Fruit fly (Drosophila melanogaster) whole organism, embryonic: Measurements from ENCODE around the gene CG9107.

ENCODE experiments used
- Blimp-1 ChIP-seq: fragments of 200-800 bp; sonication (Bioruptor generic); optimal IDR thresholded peaks from 3 replicates; lab custom pipeline; 2018; ENCODE audit warnings: missing biosample characterization, missing genetic modification characterization, mild to moderate bottlenecking, moderate library complexity, missing genetic modification reagents
- CG10274 ChIP-seq: fragments of 200-800 bp; sonication (Bioruptor generic); optimal IDR thresholded peaks from 3 replicates; lab custom pipeline; 2017; ENCODE audit warnings: missing biosample characterization, mild to moderate bottlenecking, missing genetic modification characterization
- CG10366 ChIP-seq: fragments of 200-800 bp; sonication (Bioruptor generic); IDR thresholded peaks from 2 replicates; pipeline ENCODE4 v1.3.6; 2022; ENCODE audit warnings: missing biosample characterization, missing genetic modification characterization
- CG12942 ChIP-seq: fragments of 200-800 bp; sonication (Bioruptor generic); optimal IDR thresholded peaks from 3 replicates; lab custom pipeline; 2016; ENCODE audit warnings: missing biosample characterization, missing genetic modification characterization
- CG13123 ChIP-seq: fragments of 200-800 bp; sonication (Bioruptor generic); optimal IDR thresholded peaks from 2 replicates; lab custom pipeline; 2016; ENCODE audit warnings: missing biosample characterization, missing genetic modification characterization
- CG14965 ChIP-seq: fragments of 200-800 bp; sonication (Bioruptor generic); optimal IDR thresholded peaks from 2 replicates; lab custom pipeline; 2016; ENCODE audit warnings: missing biosample characterization, missing genetic modification characterization, borderline replicate concordance
- CG17568 ChIP-seq: fragments of 200-800 bp; sonication (Bioruptor generic); optimal IDR thresholded peaks from 2 replicates; lab custom pipeline; 2018; ENCODE audit warnings: missing biosample characterization, mild to moderate bottlenecking, missing genetic modification characterization, moderate library complexity
- CG1832 ChIP-seq: fragments of 200-800 bp; sonication (Bioruptor generic); optimal IDR thresholded peaks from 2 replicates; lab custom pipeline; 2017; ENCODE audit warnings: missing biosample characterization, mild to moderate bottlenecking, missing genetic modification characterization, inconsistent platforms
- CG18476 ChIP-seq: fragments of 200-800 bp; sonication (Bioruptor generic); optimal IDR thresholded peaks from 2 replicates; lab custom pipeline; 2016; ENCODE audit warnings: missing biosample characterization, mild to moderate bottlenecking, missing genetic modification characterization
- CG2129 ChIP-seq: fragments of 200-800 bp; sonication (Bioruptor generic); IDR thresholded peaks from 2 replicates; pipeline ENCODE4 v1.3.6; 2022; ENCODE audit warnings: missing biosample characterization, missing genetic modification characterization; ENCODE audit not compliant: partially characterized antibody
- CG2202 ChIP-seq: fragments of 200-800 bp; sonication (Bioruptor generic); optimal IDR thresholded peaks from 2 replicates; lab custom pipeline; 2018; ENCODE audit warnings: missing biosample characterization, mild to moderate bottlenecking, missing genetic modification characterization
- CG31388 ChIP-seq: fragments of 200-800 bp; sonication (Bioruptor generic); optimal IDR thresholded peaks from 2 replicates; lab custom pipeline; 2016; ENCODE audit warnings: missing biosample characterization, missing genetic modification characterization
- CG32767 ChIP-seq: fragments of 200-800 bp; sonication (Bioruptor generic); IDR thresholded peaks from 2 replicates; pipeline ENCODE4 v1.3.6; 2022; ENCODE audit warnings: missing biosample characterization, missing genetic modification characterization
- CG32772 ChIP-seq: fragments of 200-800 bp; sonication (Bioruptor generic); IDR thresholded peaks from 2 replicates; pipeline ENCODE4 v1.3.6; 2022; ENCODE audit warnings: missing biosample characterization, missing genetic modification characterization
- CG3726 ChIP-seq: fragments of 200-800 bp; sonication (Bioruptor generic); IDR thresholded peaks from 3 replicates; pipeline ENCODE4, ENCODE4 v1.3.6; 2022; ENCODE audit warnings: missing biosample characterization, missing genetic modification characterization
- CG5953 ChIP-seq: fragments of 200-800 bp; sonication (Bioruptor generic); IDR thresholded peaks from 2 replicates; pipeline ENCODE4 v1.3.6; 2022; ENCODE audit warnings: missing biosample characterization, missing genetic modification characterization
- CG6175 ChIP-seq: fragments of 200-800 bp; sonication (Bioruptor generic); IDR thresholded peaks from 3 replicates; pipeline ENCODE4 v1.3.6; 2022; ENCODE audit warnings: missing biosample characterization, missing genetic modification characterization
- CG6854 ChIP-seq: fragments of 200-800 bp; sonication (Bioruptor generic); optimal IDR thresholded peaks from 3 replicates; lab custom pipeline; 2017; ENCODE audit warnings: missing biosample characterization, mild to moderate bottlenecking, missing genetic modification characterization
- CG7839 ChIP-seq: fragments of 200-800 bp; sonication (Bioruptor generic); optimal IDR thresholded peaks from 3 replicates; lab custom pipeline; 2018; ENCODE audit warnings: missing biosample characterization, mild to moderate bottlenecking, missing genetic modification characterization, moderate library complexity
- CG8388 ChIP-seq: fragments of 200-800 bp; sonication (Bioruptor generic); optimal IDR thresholded peaks from 2 replicates; lab custom pipeline; 2019; ENCODE audit warnings: missing biosample characterization, mild to moderate bottlenecking, missing genetic modification characterization, moderate library complexity
- Deaf1 ChIP-seq: fragments of 200-800 bp; optimal IDR thresholded peaks from 3 replicates; lab custom pipeline; 2019; ENCODE audit warnings: missing biosample characterization, mild to moderate bottlenecking, missing genetic modification characterization, moderate library complexity
- Gug ChIP-seq: fragments of 200-800 bp; sonication (Bioruptor generic); IDR thresholded peaks from 4 replicates; pipeline ENCODE4 v1.3.6; 2022; ENCODE audit warnings: missing biosample characterization, missing genetic modification characterization
- Jarid2 ChIP-seq: fragments of 200-800 bp; sonication (Bioruptor generic); optimal IDR thresholded peaks from 3 replicates; lab custom pipeline; 2017; ENCODE audit warnings: mild to moderate bottlenecking, missing biosample characterization, missing genetic modification reagents, missing genetic modification characterization
- Lim3 ChIP-seq: fragments of 200-800 bp; sonication (Bioruptor generic); IDR thresholded peaks from 2 replicates; pipeline ENCODE4 v1.3.6; 2022; ENCODE audit warnings: missing biosample characterization, missing genetic modification characterization
- MTF-1 ChIP-seq: fragments of 200-800 bp; sonication (Bioruptor generic); optimal IDR thresholded peaks from 2 replicates; lab custom pipeline; 2018; ENCODE audit warnings: missing biosample characterization, mild to moderate bottlenecking, missing genetic modification characterization, borderline replicate concordance
- NC2α ChIP-seq: fragments of 200-800 bp; sonication (Bioruptor generic); optimal IDR thresholded peaks from 2 replicates; lab custom pipeline; 2016; ENCODE audit warnings: missing biosample characterization, missing genetic modification characterization
- Nf-YC ChIP-seq: fragments of 200-800 bp; optimal IDR thresholded peaks from 3 replicates; lab custom pipeline; 2019; ENCODE audit warnings: missing biosample characterization, mild to moderate bottlenecking, missing genetic modification characterization, moderate library complexity
- Pdp1 ChIP-seq, 2 experiments: fragments of 200-800 bp; sonication (Bioruptor generic); optimal IDR thresholded peaks; 3 replicates each; lab custom pipeline; 2016; ENCODE audit warnings: missing biosample characterization in 2 of 2, missing genetic modification characterization in 2 of 2, mild to moderate bottlenecking in 1 of 2, moderate library complexity in 1 of 2
- Ptx1 ChIP-seq: fragments of 200-800 bp; sonication (Bioruptor generic); IDR thresholded peaks from 2 replicates; pipeline ENCODE4 v1.3.6; 2022; ENCODE audit warnings: missing biosample characterization, missing genetic modification characterization
- Scr ChIP-seq: fragments of 200-800 bp; sonication (Bioruptor generic); IDR thresholded peaks from 2 replicates; pipeline ENCODE4 v1.3.6; 2022; ENCODE audit warnings: missing biosample characterization, missing genetic modification characterization; ENCODE audit not compliant: partially characterized antibody
- al ChIP-seq: fragments of 200-800 bp; sonication (Bioruptor generic); IDR thresholded peaks from 2 replicates; pipeline ENCODE4 v1.3.6; 2022; ENCODE audit warnings: missing biosample characterization, missing genetic modification characterization
- ash1 ChIP-seq: fragments of 200-800 bp; sonication (Bioruptor generic); optimal IDR thresholded peaks from 2 replicates; lab custom pipeline; 2018; ENCODE audit warnings: missing biosample characterization, mild to moderate bottlenecking, missing genetic modification characterization
- ato ChIP-seq: fragments of 200-800 bp; sonication (Bioruptor generic); IDR thresholded peaks from 2 replicates; pipeline ENCODE4 v1.3.6; 2022; ENCODE audit warnings: missing biosample characterization, missing genetic modification characterization; ENCODE audit not compliant: partially characterized antibody
- chif ChIP-seq, 2 experiments: fragments of 200-800 bp; sonication (Bioruptor generic); optimal IDR thresholded peaks; 3 replicates each; lab custom pipeline; 2016; ENCODE audit warnings: missing biosample characterization in 2 of 2, missing genetic modification characterization in 2 of 2
- crc ChIP-seq: fragments of 200-800 bp; sonication (Bioruptor generic); optimal IDR thresholded peaks from 2 replicates; lab custom pipeline; 2016; ENCODE audit warnings: missing biosample characterization, missing genetic modification characterization
- dpn ChIP-seq, 2 experiments: fragments of 200-800 bp; sonication (Bioruptor generic); optimal IDR thresholded peaks; 3 replicates each; lab custom pipeline; 2016; ENCODE audit warnings: missing biosample characterization in 2 of 2, missing genetic modification characterization in 2 of 2
- gem ChIP-seq: fragments of 200-800 bp; sonication (Bioruptor generic); optimal IDR thresholded peaks from 2 replicates; lab custom pipeline; 2019; ENCODE audit warnings: missing biosample characterization, mild to moderate bottlenecking, missing genetic modification characterization, moderate library complexity
- gfzf ChIP-seq: fragments of 200-800 bp; sonication (Bioruptor generic); optimal IDR thresholded peaks from 2 replicates; lab custom pipeline; 2016; ENCODE audit warnings: missing biosample characterization, mild to moderate bottlenecking, missing genetic modification characterization, moderate library complexity
- grn ChIP-seq: fragments of 200-800 bp; sonication (Bioruptor generic); optimal IDR thresholded peaks from 3 replicates; lab custom pipeline; 2017; ENCODE audit warnings: missing biosample characterization, missing genetic modification characterization
- jing ChIP-seq: fragments of 200-800 bp; sonication (Bioruptor generic); optimal IDR thresholded peaks from 2 replicates; lab custom pipeline; 2018; ENCODE audit warnings: missing biosample characterization, mild to moderate bottlenecking, missing genetic modification characterization
- pnt ChIP-seq: fragments of 200-800 bp; sonication (Bioruptor generic); optimal IDR thresholded peaks from 3 replicates; lab custom pipeline; 2016; ENCODE audit warnings: missing biosample characterization, missing genetic modification characterization
- schlank ChIP-seq: fragments of 200-800 bp; sonication (Bioruptor generic); optimal IDR thresholded peaks from 2 replicates; lab custom pipeline; 2018; ENCODE audit warnings: missing biosample characterization, mild to moderate bottlenecking, missing genetic modification characterization
- slbo ChIP-seq: fragments of 200-800 bp; sonication (Bioruptor generic); IDR thresholded peaks from 2 replicates; pipeline ENCODE4 v1.3.6; 2022; ENCODE audit warnings: missing biosample characterization, missing genetic modification characterization
- tin ChIP-seq: fragments of 200-800 bp; sonication (Bioruptor generic); optimal IDR thresholded peaks from 3 replicates; lab custom pipeline; 2016; ENCODE audit warnings: missing biosample characterization, missing genetic modification characterization
- trh ChIP-seq: fragments of 200-800 bp; sonication (Bioruptor generic); optimal IDR thresholded peaks from 2 replicates; lab custom pipeline; 2016; ENCODE audit warnings: missing biosample characterization, missing genetic modification characterization
- tx ChIP-seq: fragments of 200-800 bp; sonication (Bioruptor generic); optimal IDR thresholded peaks from 2 replicates; lab custom pipeline; 2016; ENCODE audit warnings: missing biosample characterization, missing genetic modification characterization
- unc-4 ChIP-seq: fragments of 200-800 bp; sonication (Bioruptor generic); IDR thresholded peaks from 2 replicates; pipeline ENCODE4 v1.3.6; 2022; ENCODE audit warnings: missing biosample characterization, missing genetic modification characterization; ENCODE audit not compliant: partially characterized antibody
- vvl ChIP-seq: fragments of 200-800 bp; sonication (Bioruptor generic); IDR thresholded peaks from 2 replicates; pipeline ENCODE4 v1.3.6; 2022; ENCODE audit warnings: missing biosample characterization, missing genetic modification characterization
- z ChIP-seq: fragments of 200-800 bp; sonication (Bioruptor generic); IDR thresholded peaks from 3 replicates; pipeline ENCODE4 v1.3.6; 2022; ENCODE audit warnings: missing biosample characterization, missing genetic modification characterization
- zf30C ChIP-seq: fragments of 200-800 bp; sonication (Bioruptor generic); optimal IDR thresholded peaks from 3 replicates; lab custom pipeline; 2018; ENCODE audit warnings: missing biosample characterization, mild to moderate bottlenecking, missing genetic modification characterization

CG9107 gene

DNA sequence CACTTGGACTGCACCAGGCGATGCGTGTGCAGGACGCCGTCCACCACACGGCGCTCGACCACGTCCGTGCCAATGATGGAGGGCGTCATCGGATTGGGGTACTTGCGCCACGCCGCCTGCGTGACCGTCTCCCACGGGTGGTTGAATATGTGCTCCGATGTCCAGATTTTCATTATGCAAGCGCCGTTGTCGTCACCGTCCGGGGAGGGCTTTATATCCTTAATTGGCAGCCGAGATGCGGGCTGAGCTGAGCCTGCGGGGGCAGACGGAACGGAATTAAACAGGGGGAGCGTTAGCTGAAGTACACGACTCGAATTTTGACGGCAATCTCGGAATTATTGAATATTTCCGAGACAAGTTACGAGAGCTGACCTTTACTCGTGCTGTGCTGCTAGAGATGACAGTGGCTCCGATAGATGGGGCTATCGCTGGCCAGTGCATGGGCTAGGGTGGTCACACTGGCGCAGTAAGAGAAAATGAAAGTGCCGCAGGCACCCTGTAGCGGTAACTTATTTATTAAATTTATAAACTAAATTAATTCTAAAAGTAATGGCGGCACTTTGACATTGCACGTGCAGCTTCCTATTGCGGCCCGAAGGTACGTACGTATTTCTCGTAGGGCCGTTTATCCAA lies 23.3 kb upstream of the CG9107 start, which contains the start of gene IPIP (continued):
- TF ChIP-seq CG31388 (GFP tag; lab: Kevin White, UChicago) (no peak), MTF-1 (GFP tag; lab: Kevin White, UChicago) (peak; percentile 29), zf30C (GFP tag; lab: Kevin White, UChicago) (no peak), CG6854 (no peak), chif (GFP tag; optimal IDR thresholded peaks at IDR 0.05; lab: Kevin White, UChicago) (peak in 1 of 2 experiments; percentile 24), al (GFP tag; lab: Robert Waterston, UW) (0 out of 2 replicates have a peak, but pooled peaks have one; percentile 8), Nf-YC (tag; lab: Kevin White, UChicago) (peak; percentile 27), CG2202 (tag; lab: Kevin White, UChicago) (no peak), CG1832 (GFP tag; lab: Kevin White, UChicago) (no peak), CG10366 (no peak), gfzf (GFP tag; lab: Kevin White, UChicago) (peak; percentile 29), pnt (GFP tag; lab: Kevin White, UChicago) (no peak), grn (GFP tag; lab: Kevin White, UChicago) (no peak), gem (tag; lab: Kevin White, UChicago) (no peak), CG2129 (GFP tag; lab: Robert Waterston, UW) (peak; percentile 41), CG10274 (no peak), tin (GFP tag; lab: Kevin White, UChicago) (no peak), CG14965 (no peak), Scr (GFP tag; lab: Robert Waterston, UW) (peak; percentile 79), CG32767 (GFP tag; lab: Robert Waterston, UW) (no peak), jing (no peak), CG6175 (GFP tag; lab: Robert Waterston, UW) (0 out of 3 replicates have a peak, but pooled peaks have one; percentile 20), Lim3 (no peak), schlank (no peak), CG12942 (GFP tag; lab: Kevin White, UChicago) (no peak), z (no peak), vvl (GFP tag; lab: Robert Waterston, UW) (peak; percentile 67), tx (no peak), CG7839 (tag; lab: Kevin White, UChicago) (no peak), Jarid2 (GFP tag; lab: Kevin White, UChicago) (no peak), CG13123 (no peak), CG18476 (no peak), slbo (GFP tag; lab: Robert Waterston, UW) (peak; percentile 66), Deaf1 (tag; lab: Kevin White, UChicago) (peak; percentile 68), Blimp-1 (peak; percentile 19), CG17568 (GFP tag; lab: Kevin White, UChicago) (no peak), crc (GFP tag; lab: Kevin White, UChicago) (no peak), dpn (GFP tag; optimal IDR thresholded peaks at IDR 0.05; lab: Kevin White, UChicago) (peak; percentile 7 to 29), CG32772 (GFP tag; lab: Robert Waterston, UW) (peak; percentile 23; the same call in 1 of the 2 replicates), ato (GFP tag; lab: Robert Waterston, UW) (peak; percentile 85), Ptx1 (GFP tag; lab: Robert Waterston, UW) (peak; percentile 47), unc-4 (peak; percentile 81), CG3726 (no peak), CG5953 (GFP tag; lab: Robert Waterston, UW) (no peak), Pdp1 (GFP tag; optimal IDR thresholded peaks at IDR 0.05; lab: Kevin White, UChicago) (peak in 1 of 2 experiments; percentile 98), trh (GFP tag; lab: Kevin White, UChicago) (no peak), Gug (GFP tag; lab: Robert Waterston, UW) (peak; percentile 63; the same call in 1 of the 4 replicates), ash1 (GFP tag; lab: Kevin White, UChicago) (no peak), CG8388 (no peak), NC2α (GFP tag; lab: Kevin White, UChicago) (no peak)
